Worm (Caenorhabditis elegans): ENCODE measurements around the gene T16G1.18.

Gene T16G1.18

DNA sequence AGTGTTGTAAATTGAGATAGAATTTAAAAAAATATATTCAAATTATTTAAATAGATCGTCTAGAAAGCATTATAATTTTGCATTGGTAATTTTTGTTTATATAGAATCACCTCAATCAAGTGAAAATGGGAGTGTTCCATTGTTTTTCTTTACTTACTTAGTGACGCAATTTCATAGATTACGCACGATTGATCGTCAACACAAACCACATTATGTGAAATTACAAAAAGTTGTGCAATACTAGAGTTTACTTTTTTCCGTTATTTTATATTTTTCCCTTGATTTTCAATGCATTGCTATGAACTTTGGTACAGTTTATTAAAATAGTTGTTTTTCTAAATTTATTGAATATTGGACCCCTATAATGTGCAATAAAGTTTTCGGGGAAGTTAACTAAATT is 11.7 kb upstream of the T16G1.18 start, which contains the start of gene T16G1.5:
Gene T16G1.5 (minus strand): TSS at position 119 of the 400 bp plus-strand sequence.
- no peak for TF ChIP-seq ceh-36 (tag; optimal IDR thresholded peaks at IDR 0.05)
- no peak for TF ChIP-seq hnd-1 (tag; optimal IDR thresholded peaks at IDR 0.05)
- TF ChIP-seq hmg-4 (GFP tag; optimal IDR thresholded peaks at IDR 0.05) = no peak
- no peak for TF ChIP-seq tra-4 (tag; optimal IDR thresholded peaks at IDR 0.05)
- no peak for TF ChIP-seq pes-1 (GFP tag; IDR thresholded peaks at IDR 0.05)
- TF ChIP-seq scrt-1 (GFP tag; IDR thresholded peaks at IDR 0.05) = no peak
- no peak for TF ChIP-seq F13C5.2 (tag; optimal IDR thresholded peaks at IDR 0.05)
- TF ChIP-seq tbx-11 (GFP tag; IDR thresholded peaks at IDR 0.05) = no peak
- no peak for TF ChIP-seq hmbx-1 (tag; optimal IDR thresholded peaks at IDR 0.05)

DNA sequence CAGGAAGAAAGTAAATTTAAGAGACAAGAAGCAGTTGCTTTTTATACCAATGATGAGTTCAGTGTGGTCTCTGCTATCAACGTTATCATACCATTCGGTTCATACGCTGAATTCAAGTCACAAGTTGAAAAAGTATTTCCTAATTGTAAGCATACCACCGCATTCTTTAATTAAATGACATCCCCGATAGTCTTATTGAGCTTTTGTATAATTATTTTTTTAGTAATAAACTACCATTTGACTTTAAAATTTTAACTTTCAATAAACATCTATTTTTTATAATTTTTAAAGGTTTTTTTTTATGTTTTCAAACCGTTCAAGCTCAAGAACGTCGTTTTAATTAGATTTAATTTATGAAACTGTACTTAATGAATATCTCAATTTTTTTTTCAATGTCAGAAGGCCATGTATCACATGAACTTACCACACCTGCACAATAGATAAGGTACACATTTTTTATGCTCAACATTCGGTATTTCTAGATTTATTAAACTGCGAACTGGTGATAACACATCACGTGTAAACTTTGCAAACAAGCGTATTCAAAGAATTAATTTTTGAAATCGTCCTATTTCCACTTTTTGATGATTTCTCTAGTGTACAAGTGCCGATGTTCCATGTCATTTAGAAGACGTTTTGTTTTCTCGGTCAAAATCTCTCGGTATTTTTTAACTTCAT is 9.2 kb upstream of the T16G1.18 start, which contains the start of gene T16G1.4:
Gene T16G1.4 (minus strand): TSS at position 51 of the 678 bp plus-strand sequence.
- TF ChIP-seq B0310.2 (tag; optimal IDR thresholded peaks at IDR 0.05) (no peak), pes-1 (GFP tag; IDR thresholded peaks at IDR 0.05) (no peak), sea-1 (GFP tag; conservative IDR thresholded peaks at IDR 0.05) (no peak), aly-1 (tag; optimal IDR thresholded peaks at IDR 0.05) (no peak)

DNA sequence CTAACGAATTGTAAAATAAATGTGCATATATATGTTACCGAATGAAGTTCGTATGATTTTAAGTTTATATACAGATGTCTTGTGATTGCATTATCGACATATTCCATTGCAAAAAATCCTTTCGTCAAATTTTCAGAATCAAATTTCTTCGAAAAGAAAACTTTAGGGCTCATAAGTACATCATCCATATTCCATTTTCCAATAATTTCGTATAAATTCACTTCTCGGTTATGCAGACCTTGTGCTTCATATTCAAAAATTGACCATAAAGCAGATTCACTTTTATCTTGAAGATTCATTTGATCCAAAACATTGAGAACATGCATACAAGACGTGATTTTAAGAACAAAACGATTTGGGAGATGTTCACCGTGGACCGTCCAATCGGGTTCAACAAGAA is 7.7 kb upstream of the T16G1.18 start:
- TF ChIP-seq scrt-1 (GFP tag; IDR thresholded peaks at IDR 0.05) (no peak), hmbx-1 (tag; optimal IDR thresholded peaks at IDR 0.05) (no peak), B0310.2 (tag; optimal IDR thresholded peaks at IDR 0.05) (no peak), F13C5.2 (tag; optimal IDR thresholded peaks at IDR 0.05) (no peak), aly-1 (tag; optimal IDR thresholded peaks at IDR 0.05) (no peak)

ce11 chrV:12944229-12944628 is 6.9 kb upstream of the T16G1.18 start, which contains the start of gene T16G1.3:
Gene T16G1.3 (minus strand): TSS chrV:12944329.
- TF ChIP-seq sea-1 (GFP tag; conservative IDR thresholded peaks at IDR 0.05) (no peak), tra-4 (tag; optimal IDR thresholded peaks at IDR 0.05) (no peak), tbx-37 (GFP tag; conservative IDR thresholded peaks at IDR 0.05) (no peak), scrt-1 (GFP tag; IDR thresholded peaks at IDR 0.05) (no peak), aly-1 (tag; optimal IDR thresholded peaks at IDR 0.05) (no peak), flt-1 (GFP tag; IDR thresholded peaks at IDR 0.05) (no peak), F13C5.2 (tag; optimal IDR thresholded peaks at IDR 0.05) (no peak), hmg-4 (GFP tag; optimal IDR thresholded peaks at IDR 0.05) (no peak)

ce11 chrV:12944775-12945174 is 6.3 kb upstream of the T16G1.18 start, which contains the start of gene grl-2:
Gene grl-2 (plus strand): TSS chrV:12945075.
- TF ChIP-seq tbx-11 (GFP tag; IDR thresholded peaks at IDR 0.05) (no peak), hnd-1 (tag; optimal IDR thresholded peaks at IDR 0.05) (no peak), ama-1 (optimal IDR thresholded peaks at IDR 0.05) (no peak)

ce11 chrV:12949607-12950006 is 1.5 kb upstream of the T16G1.18 start, which contains the start of gene T16G1.13:
Gene T16G1.13 (plus strand): TSS chrV:12949907.
- TF ChIP-seq F13C5.2 (tag; optimal IDR thresholded peaks at IDR 0.05) (no peak), flt-1 (GFP tag; IDR thresholded peaks at IDR 0.05) (no peak), ama-1 (optimal IDR thresholded peaks at IDR 0.05) (no peak), hmg-4 (GFP tag; optimal IDR thresholded peaks at IDR 0.05) (no peak), tra-4 (tag; optimal IDR thresholded peaks at IDR 0.05) (no peak), pes-1 (GFP tag; IDR thresholded peaks at IDR 0.05) (no peak), ceh-36 (tag; optimal IDR thresholded peaks at IDR 0.05) (no peak), B0310.2 (tag; optimal IDR thresholded peaks at IDR 0.05) (no peak)

- TF ChIP-seq hmg-4 (GFP tag; optimal IDR thresholded peaks at IDR 0.05) (no peak), ets-7 (tag; optimal IDR thresholded peaks at IDR 0.05) (no peak), B0310.2 (tag; optimal IDR thresholded peaks at IDR 0.05) (no peak), ceh-13 (GFP tag; optimal IDR thresholded peaks at IDR 0.05) (no peak), flt-1 (GFP tag; IDR thresholded peaks at IDR 0.05) (no peak), tra-4 (tag; optimal IDR thresholded peaks at IDR 0.05) (no peak), ceh-36 (tag; optimal IDR thresholded peaks at IDR 0.05) (no peak), pes-1 (GFP tag; IDR thresholded peaks at IDR 0.05) (no peak), hmbx-1 (tag; optimal IDR thresholded peaks at IDR 0.05) (no peak), aly-1 (tag; optimal IDR thresholded peaks at IDR 0.05) (no peak), ama-1 (optimal IDR thresholded peaks at IDR 0.05) (no peak)
Measured at ce11 chrV:12952287-12952686, 1.2 kb downstream of the T16G1.18 start, which contains the start of gene pqn-68. Gene pqn-68 (plus strand): TSS chrV:12952636.

DNA sequence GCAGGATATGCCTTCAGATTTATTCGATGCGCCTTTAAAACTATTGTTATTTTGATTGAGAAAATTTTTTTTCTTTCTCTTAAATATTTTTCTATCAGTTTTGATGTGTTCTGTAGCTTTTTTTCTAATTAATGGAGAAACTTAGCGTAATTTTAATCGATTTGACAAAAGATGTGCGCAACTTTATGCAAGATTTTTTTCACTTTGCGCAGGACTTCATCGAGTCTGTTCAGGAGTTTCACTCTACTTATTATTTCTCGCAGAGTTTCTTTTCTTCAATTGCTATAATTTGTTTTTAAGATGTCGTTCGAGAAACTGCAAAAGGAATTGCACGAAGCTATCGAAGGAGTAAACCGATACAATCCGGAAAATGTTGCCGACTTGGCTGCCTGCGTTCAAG is 2.6 kb downstream of the T16G1.18 start, which contains the start of gene eif-3.K:
Gene eif-3.K (plus strand): TSS at position 301 of the 400 bp plus-strand sequence.
- TF ChIP-seq scrt-1 (GFP tag; IDR thresholded peaks at IDR 0.05) = no peak
- TF ChIP-seq ets-7 (tag; optimal IDR thresholded peaks at IDR 0.05) = no peak
- no peak for TF ChIP-seq pes-1 (GFP tag; IDR thresholded peaks at IDR 0.05)
- no peak for TF ChIP-seq B0310.2 (tag; optimal IDR thresholded peaks at IDR 0.05)
- no peak for TF ChIP-seq sea-1 (GFP tag; conservative IDR thresholded peaks at IDR 0.05)
- no peak for TF ChIP-seq ama-1 (optimal IDR thresholded peaks at IDR 0.05)
- no peak for TF ChIP-seq ceh-36 (tag; optimal IDR thresholded peaks at IDR 0.05)
- no peak for TF ChIP-seq ceh-13 (GFP tag; optimal IDR thresholded peaks at IDR 0.05)
- TF ChIP-seq tbx-11 (GFP tag; IDR thresholded peaks at IDR 0.05) = no peak
- TF ChIP-seq tbx-37 (GFP tag; conservative IDR thresholded peaks at IDR 0.05) = no peak
- no peak for TF ChIP-seq F13C5.2 (tag; optimal IDR thresholded peaks at IDR 0.05)
- TF ChIP-seq hmbx-1 (tag; optimal IDR thresholded peaks at IDR 0.05) = no peak
- no peak for TF ChIP-seq aly-1 (tag; optimal IDR thresholded peaks at IDR 0.05)
